Fruit fly (Drosophila melanogaster): ENCODE measurements around the gene CG3942.

DNA sequence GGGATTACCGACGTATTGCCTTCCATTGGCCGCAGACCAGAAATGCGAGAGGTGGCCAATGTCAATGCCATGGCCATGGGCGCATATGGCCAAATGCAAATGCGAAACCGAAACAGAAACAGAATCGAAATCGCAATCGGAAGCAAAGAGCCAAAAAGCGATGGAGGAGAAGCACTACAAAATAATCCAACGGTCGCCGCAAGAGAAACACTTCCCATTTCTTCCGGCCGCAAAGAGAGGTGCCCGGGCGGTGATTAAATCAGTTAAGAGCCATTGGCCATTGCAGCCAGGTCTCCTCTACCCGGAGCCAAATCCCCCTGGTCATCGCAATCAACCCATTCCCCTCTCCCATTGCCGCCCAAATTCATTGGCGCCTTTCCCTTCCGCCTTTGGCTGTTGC, 39.8 kb upstream of the CG3942 start, which contains the start of gene CG14742:
- TF ChIP-seq eve (GFP tag; optimal IDR thresholded peaks at IDR 0.05) (no peak), MESR4 (GFP tag; optimal IDR thresholded peaks at IDR 0.05) (no peak), NC2α (GFP tag; optimal IDR thresholded peaks at IDR 0.05) (no peak), CG30403 (GFP tag; optimal IDR thresholded peaks at IDR 0.05) (no peak), CG18599 (GFP tag; optimal IDR thresholded peaks at IDR 0.05) (no peak), CG2875 (GFP tag; optimal IDR thresholded peaks at IDR 0.05) (no peak), emc (GFP tag; optimal IDR thresholded peaks at IDR 0.05) (no peak), org-1 (GFP tag; optimal IDR thresholded peaks at IDR 0.05) (no peak), Ravus (GFP tag; IDR thresholded peaks at IDR 0.05) (no peak), D19A (tag; optimal IDR thresholded peaks at IDR 0.05) (no peak), corto (GFP tag; optimal IDR thresholded peaks at IDR 0.05) (no peak)

Data from whole organism, embryonic.